Fruit fly (Drosophila melanogaster): ENCODE results near the gene CG42394.

CG42394 gene

dm6 chr3R:10875515-10876434 lies 26.1 kb downstream of the CG42394 start, which contains the start of gene Sodh2:
Sodh2 (plus strand) TSS chr3R:10876384.
- TF ChIP-seq CG13204 (GFP tag; optimal IDR thresholded peaks at IDR 0.05) (peak; percentile 13), CG10348 (GFP tag; IDR thresholded peaks at IDR 0.05) (peak; percentile 71), CG8159 (tag; optimal IDR thresholded peaks at IDR 0.05) (peak; percentile 73), CG12605 (GFP tag; IDR thresholded peaks at IDR 0.05) (peak; percentile 50), CG8301 (tag; optimal IDR thresholded peaks at IDR 0.05) (peak; percentile 33), CG9948 (tag; optimal IDR thresholded peaks at IDR 0.05) (peak; percentile 61), Ets98B (GFP tag; IDR thresholded peaks at IDR 0.05) (peak; percentile 90), fd96Ca (GFP tag; IDR thresholded peaks at IDR 0.05) (peak; percentile 91), CG34367 (tag; optimal IDR thresholded peaks at IDR 0.05) (no peak), D1 (tag; optimal IDR thresholded peaks at IDR 0.05) (peak; percentile 82), CG4496 (GFP tag; IDR thresholded peaks at IDR 0.05) (peak; percentile 88), Snoo (tag; optimal IDR thresholded peaks at IDR 0.05) (peak; percentile 64), CG32121 (GFP tag; IDR thresholded peaks at IDR 0.05) (peak; percentile 82), Pif1A (GFP tag; optimal IDR thresholded peaks at IDR 0.05) (peak; percentile 64), rn (GFP tag; IDR thresholded peaks at IDR 0.05) (peak; percentile 36; the same call in 1 of the 2 replicates), EcR (GFP tag; optimal IDR thresholded peaks at IDR 0.05) (no peak), gl (tag; optimal IDR thresholded peaks at IDR 0.05) (peak; percentile 17), Pif1B (GFP tag; optimal IDR thresholded peaks at IDR 0.05) (peak; percentile 62), CG15710 (tag; optimal IDR thresholded peaks at IDR 0.05) (peak; percentile 53), CG14655 (GFP tag; optimal IDR thresholded peaks at IDR 0.05) (peak; percentile 61), CG17806 (tag; optimal IDR thresholded peaks at IDR 0.05) (peak; percentile 50)

- TF ChIP-seq CG17806 (tag; optimal IDR thresholded peaks at IDR 0.05) (no peak), CG8159 (tag; optimal IDR thresholded peaks at IDR 0.05) (no peak), Pif1B (GFP tag; optimal IDR thresholded peaks at IDR 0.05) (no peak), CG9948 (tag; optimal IDR thresholded peaks at IDR 0.05) (no peak), CG4496 (GFP tag; IDR thresholded peaks at IDR 0.05) (no peak), Snoo (tag; optimal IDR thresholded peaks at IDR 0.05) (no peak), CG12605 (GFP tag; IDR thresholded peaks at IDR 0.05) (no peak), Pif1A (GFP tag; optimal IDR thresholded peaks at IDR 0.05) (no peak), CG10348 (GFP tag; IDR thresholded peaks at IDR 0.05) (no peak), CG8301 (tag; optimal IDR thresholded peaks at IDR 0.05) (no peak), CG32121 (GFP tag; IDR thresholded peaks at IDR 0.05) (no peak), CG14655 (GFP tag; optimal IDR thresholded peaks at IDR 0.05) (no peak), gl (tag; optimal IDR thresholded peaks at IDR 0.05) (no peak), Ets98B (GFP tag; IDR thresholded peaks at IDR 0.05) (no peak), rn (GFP tag; IDR thresholded peaks at IDR 0.05) (no peak), CG34367 (tag; optimal IDR thresholded peaks at IDR 0.05) (no peak), EcR (GFP tag; optimal IDR thresholded peaks at IDR 0.05) (no peak), CG15710 (tag; optimal IDR thresholded peaks at IDR 0.05) (no peak), fd96Ca (GFP tag; IDR thresholded peaks at IDR 0.05) (no peak), CG13204 (GFP tag; optimal IDR thresholded peaks at IDR 0.05) (no peak)
Observed at dm6 chr3R:10877808-10878207, 28.2 kb downstream of the CG42394 start.

- TF ChIP-seq CG34367 (tag; optimal IDR thresholded peaks at IDR 0.05), result no peak
- TF ChIP-seq CG15710 (tag; optimal IDR thresholded peaks at IDR 0.05), result no peak
- no peak for TF ChIP-seq CG32121 (GFP tag; IDR thresholded peaks at IDR 0.05)
- TF ChIP-seq CG13204 (GFP tag; optimal IDR thresholded peaks at IDR 0.05), result no peak
- no peak for TF ChIP-seq CG14655 (GFP tag; optimal IDR thresholded peaks at IDR 0.05)
- TF ChIP-seq Pif1A (GFP tag; optimal IDR thresholded peaks at IDR 0.05), result no peak
- TF ChIP-seq CG12605 (GFP tag; IDR thresholded peaks at IDR 0.05), result no peak
- TF ChIP-seq CG10348 (GFP tag; IDR thresholded peaks at IDR 0.05), result no peak
- no peak for TF ChIP-seq CG8159 (tag; optimal IDR thresholded peaks at IDR 0.05)
- TF ChIP-seq D1 (tag; optimal IDR thresholded peaks at IDR 0.05), result no peak
- no peak for TF ChIP-seq CG4496 (GFP tag; IDR thresholded peaks at IDR 0.05)
Observed at dm6 chr3R:10878628-10879027, 29.0 kb downstream of the CG42394 start.

dm6 chr3R:10879219-10879618 lies 29.6 kb downstream of the CG42394 start, which contains the start of gene CG14695:
CG14695 (minus strand) TSS chr3R:10879319.
- TF ChIP-seq CG15710 (tag; optimal IDR thresholded peaks at IDR 0.05) (no peak), rn (GFP tag; IDR thresholded peaks at IDR 0.05) (no peak), gl (tag; optimal IDR thresholded peaks at IDR 0.05) (no peak), CG13204 (GFP tag; optimal IDR thresholded peaks at IDR 0.05) (no peak), Pif1A (GFP tag; optimal IDR thresholded peaks at IDR 0.05) (no peak), Pif1B (GFP tag; optimal IDR thresholded peaks at IDR 0.05) (no peak), Ets98B (GFP tag; IDR thresholded peaks at IDR 0.05) (no peak), CG12605 (GFP tag; IDR thresholded peaks at IDR 0.05) (no peak), CG32121 (GFP tag; IDR thresholded peaks at IDR 0.05) (no peak), CG17806 (tag; optimal IDR thresholded peaks at IDR 0.05) (no peak), CG4496 (GFP tag; IDR thresholded peaks at IDR 0.05) (no peak), EcR (GFP tag; optimal IDR thresholded peaks at IDR 0.05) (no peak)

dm6 chr3R:10881824-10882559 lies 32.4 kb downstream of the CG42394 start, which contains the start of gene Tpc1:
Tpc1 (minus strand) TSS chr3R:10882188.
- TF ChIP-seq CG12605 (GFP tag; IDR thresholded peaks at IDR 0.05), result no peak; the same call in 1 of the 2 replicates
- peak; percentile 5 for TF ChIP-seq CG15710 (tag; optimal IDR thresholded peaks at IDR 0.05)
- TF ChIP-seq CG32121 (GFP tag; IDR thresholded peaks at IDR 0.05), result no peak
- TF ChIP-seq fd96Ca (GFP tag; IDR thresholded peaks at IDR 0.05), result no peak
- no peak for TF ChIP-seq gl (tag; optimal IDR thresholded peaks at IDR 0.05)
- TF ChIP-seq Ets98B (GFP tag; IDR thresholded peaks at IDR 0.05), result peak; percentile 27; the same call in 1 of the 2 replicates
- no peak for TF ChIP-seq Pif1B (GFP tag; optimal IDR thresholded peaks at IDR 0.05)
- TF ChIP-seq Snoo (tag; optimal IDR thresholded peaks at IDR 0.05), result peak; percentile 61
- TF ChIP-seq CG13204 (GFP tag; optimal IDR thresholded peaks at IDR 0.05), result peak; percentile 95
- no peak for TF ChIP-seq rn (GFP tag; IDR thresholded peaks at IDR 0.05)
- TF ChIP-seq CG17806 (tag; optimal IDR thresholded peaks at IDR 0.05), result no peak
- TF ChIP-seq EcR (GFP tag; optimal IDR thresholded peaks at IDR 0.05), result peak; percentile 53
- TF ChIP-seq CG10348 (GFP tag; IDR thresholded peaks at IDR 0.05), result no peak
- TF ChIP-seq CG8301 (tag; optimal IDR thresholded peaks at IDR 0.05), result peak; percentile 4
- TF ChIP-seq Pif1A (GFP tag; optimal IDR thresholded peaks at IDR 0.05), result no peak

All from whole organism, pupa.